Worm (Caenorhabditis elegans) whole organism, L1 larva: Measurements from ENCODE around the gene F46G11.4.

Source experiments
- C16A3.4 ChIP-seq: fragments of 150-350 bp; optimal IDR thresholded peaks from 2 replicates; lab custom pipeline; 2014; ENCODE audit warnings: missing biosample characterization, missing genetic modification characterization
- aly-2 ChIP-seq: fragments of 150-350 bp; optimal IDR thresholded peaks from 2 replicates; lab custom pipeline; 2014; ENCODE audit warnings: missing biosample characterization, missing genetic modification characterization
- dpl-1 ChIP-seq, 3 experiments: fragments of 150-350 bp in 2 of 3; sonication (generic microtip) in 1 of 3; optimal IDR thresholded peaks; 2 replicates each; lab custom pipeline; 2014 to 2017; ENCODE audit warnings: missing biosample characterization in 3 of 3, missing genetic modification characterization in 3 of 3, missing genetic modification reagents in 3 of 3
- dsc-1 ChIP-seq: sonication (generic microtip); optimal IDR thresholded peaks from 2 replicates; lab custom pipeline; 2016; ENCODE audit warnings: mild to moderate bottlenecking, missing genetic modification characterization, missing compliant biosample characterization
- elt-2 ChIP-seq: sonication (generic microtip); optimal IDR thresholded peaks from 2 replicates; lab custom pipeline; 2016; ENCODE audit warnings: missing genetic modification characterization, mild to moderate bottlenecking, inconsistent platforms, missing compliant biosample characterization, missing genetic modification reagents
- fkh-10 ChIP-seq: sonication (generic microtip); optimal IDR thresholded peaks from 2 replicates; lab custom pipeline; 2017; ENCODE audit warnings: missing biosample characterization, missing genetic modification reagents, missing genetic modification characterization
- fos-1 ChIP-seq: fragments of 150-350 bp; optimal IDR thresholded peaks from 2 replicates; lab custom pipeline; 2014; ENCODE audit warnings: missing biosample characterization, missing genetic modification characterization
- irx-1 ChIP-seq: sonication (generic microtip); optimal IDR thresholded peaks from 2 replicates; lab custom pipeline; 2016; ENCODE audit warnings: missing genetic modification characterization, missing compliant biosample characterization
- jun-1 ChIP-seq: fragments of 150-350 bp; optimal IDR thresholded peaks from 2 replicates; lab custom pipeline; 2014; ENCODE audit warnings: missing biosample characterization, missing genetic modification reagents, missing genetic modification characterization
- lin-13 ChIP-seq: fragments of 150-350 bp; optimal IDR thresholded peaks from 2 replicates; lab custom pipeline; 2014; ENCODE audit warnings: missing biosample characterization, missing genetic modification reagents, missing genetic modification characterization
- nhr-11 ChIP-seq: fragments of 150-350 bp; optimal IDR thresholded peaks from 2 replicates; lab custom pipeline; 2014; ENCODE audit warnings: missing biosample characterization, missing genetic modification characterization
- nhr-237 ChIP-seq: fragments of 150-350 bp; optimal IDR thresholded peaks from 2 replicates; lab custom pipeline; 2014; ENCODE audit warnings: missing biosample characterization, missing genetic modification characterization
- nhr-85 ChIP-seq: sonication (generic microtip); peaks from one replicate; lab custom pipeline; 2016; ENCODE audit warnings: missing genetic modification characterization, inconsistent platforms, missing compliant biosample characterization
- rnt-1 ChIP-seq: sonication (generic microtip); optimal IDR thresholded peaks from 2 replicates; lab custom pipeline; 2016; ENCODE audit warnings: mild to moderate bottlenecking, missing genetic modification characterization, moderate library complexity, missing compliant biosample characterization

ce11 chrX:5801156-5801592 is 2.6 kb upstream of the F46G11.4 start:
- TF ChIP-seq dpl-1 (GFP tag; optimal IDR thresholded peaks at IDR 0.05; lab: Kevin White, UChicago) (peak in 2 of 3 experiments; percentile 32 to 54), elt-2 (tag; lab: Kevin White, UChicago) (peak; percentile 74), fos-1 (tag; lab: Kevin White, UChicago) (peak; percentile 82), jun-1 (peak; percentile 88), aly-2 (tag; lab: Kevin White, UChicago) (peak; percentile 89), rnt-1 (peak; percentile 71), fkh-10 (GFP tag; lab: Kevin White, UChicago) (peak; percentile 19), lin-13 (GFP tag; lab: Kevin White, UChicago) (peak; percentile 55), nhr-11 (no peak), nhr-237 (tag; lab: Kevin White, UChicago) (peak; percentile 42), irx-1 (tag; lab: Kevin White, UChicago) (peak; percentile 88), nhr-85 (tag; lab: Kevin White, UChicago) (peak; percentile 91), C16A3.4 (tag; lab: Kevin White, UChicago) (peak; percentile 87), dsc-1 (tag; lab: Kevin White, UChicago) (peak; percentile 95)
